Worm (Caenorhabditis elegans) whole organism, young adult: ENCODE data around the gene egl-2.
"Not testable (repeated sequence)": the region's sequence is repeated elsewhere in the genome, so short reads cannot be mapped to it uniquely, and the experiment has no call there.

Experiments used
- F23B12.7 ChIP-seq: sonication (generic microtip); optimal IDR thresholded peaks from 2 replicates; lab custom pipeline; 2017; ENCODE audit warnings: missing genetic modification characterization, mild to moderate bottlenecking, missing compliant biosample characterization, antibody characterized with exemption, moderate library complexity; ENCODE audit not compliant: insufficient read depth
- Y53F4B.3 ChIP-seq: fragments of 200-800 bp; sonication (Bioruptor generic); IDR thresholded peaks from 2 replicates; pipeline ENCODE4 v1.3.6; 2022; ENCODE audit warnings: missing genetic modification reagents, missing genetic modification characterization, missing compliant biosample characterization
- die-1 ChIP-seq: sonication (generic microtip); optimal IDR thresholded peaks from 2 replicates; lab custom pipeline; 2016; ENCODE audit warnings: missing genotype, mild to moderate bottlenecking, missing genetic modification characterization, missing compliant biosample characterization
- gei-17 ChIP-seq: fragments of 200-800 bp; sonication (Bioruptor generic); optimal IDR thresholded peaks from 2 replicates; lab custom pipeline; 2018; ENCODE audit warnings: mild to moderate bottlenecking, missing genetic modification characterization, missing compliant biosample characterization

- TF ChIP-seq Y53F4B.3 (GFP tag; lab: Robert Waterston, UW); F23B12.7 (tag; lab: Kevin White, UChicago); gei-17 (GFP tag; lab: Kevin White, UChicago); die-1 (tag; lab: Kevin White, UChicago): not testable (repeated sequence)
These were observed 5.0 kb upstream of the egl-2 start for ce11 chrV:1304152-1304551.
